Worm (Caenorhabditis elegans) whole organism, early embryonic: ENCODE results near the gene nos-3.

ENCODE experiments used
- aly-1 ChIP-seq: sonication (generic microtip); optimal IDR thresholded peaks from 2 replicates; lab custom pipeline; 2016; ENCODE audit warnings: missing genetic modification characterization, missing compliant biosample characterization
- ama-1 ChIP-seq: fragments of 150-350 bp; optimal IDR thresholded peaks from 2 replicates; lab custom pipeline; 2014
- ceh-13 ChIP-seq: fragments of 200-800 bp; sonication (Bioruptor generic); optimal IDR thresholded peaks from 2 replicates; lab custom pipeline; 2018; ENCODE audit warnings: mild to moderate bottlenecking, missing genetic modification characterization, missing compliant biosample characterization
- scrt-1 ChIP-seq: fragments of 200-800 bp; sonication (Bioruptor generic); IDR thresholded peaks from 2 replicates; pipeline ENCODE4 v1.3.6; 2022; ENCODE audit warnings: missing genetic modification characterization, missing compliant biosample characterization
- sea-1 ChIP-seq: fragments of 200-800 bp; sonication (Bioruptor generic); conservative IDR thresholded peaks from 2 replicates; pipeline ENCODE4 v1.3.6; 2022; ENCODE audit warnings: missing genetic modification characterization, missing compliant biosample characterization
- tbx-11 ChIP-seq: fragments of 200-800 bp; sonication (Bioruptor generic); IDR thresholded peaks from 2 replicates; pipeline ENCODE4 v1.3.6; 2022; ENCODE audit warnings: missing genetic modification characterization, missing compliant biosample characterization
- tra-4 ChIP-seq: sonication (generic microtip); optimal IDR thresholded peaks from 2 replicates; lab custom pipeline; 2017; ENCODE audit warnings: missing genetic modification characterization, missing compliant biosample characterization

DNA sequence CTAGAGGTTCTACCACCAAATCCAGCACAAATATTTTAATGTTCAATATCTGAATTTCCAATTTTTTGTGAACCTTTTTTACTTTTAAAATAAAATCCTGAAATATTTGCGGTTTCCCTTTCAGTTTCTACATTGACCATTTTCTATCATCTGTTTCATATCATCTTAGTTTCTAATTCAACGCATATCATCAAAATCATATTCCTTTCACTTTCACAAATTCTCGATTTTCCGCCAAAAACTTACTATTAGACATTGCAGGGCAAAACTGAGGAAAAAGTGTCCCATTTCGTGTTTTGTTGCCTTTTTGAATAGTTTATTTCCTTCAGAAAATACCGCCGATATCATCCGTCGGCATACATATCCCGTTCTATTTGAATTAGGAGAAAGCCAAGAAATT lies 21.1 kb upstream of the nos-3 start:
- TF ChIP-seq ama-1, result no peak
- TF ChIP-seq ceh-13, result no peak
- TF ChIP-seq scrt-1 (GFP tag; lab: Robert Waterston, UW), result no peak
- no peak for TF ChIP-seq tra-4 (tag; lab: Kevin White, UChicago)
- no peak for TF ChIP-seq sea-1 (GFP tag; lab: Robert Waterston, UW)
- no peak for TF ChIP-seq aly-1
- no peak for TF ChIP-seq tbx-11 (GFP tag; lab: Robert Waterston, UW)
